Fruit fly (Drosophila melanogaster) whole organism, pupa: ENCODE data around the gene side-III.

Experiments used
- CG10348 ChIP-seq: fragments of 200-800 bp; sonication (Bioruptor generic); IDR thresholded peaks from 2 replicates; pipeline ENCODE4 v1.3.6; 2022; ENCODE audit warnings: missing biosample characterization, missing genetic modification characterization
- CG13204 ChIP-seq: fragments of 200-800 bp; sonication (Bioruptor generic); optimal IDR thresholded peaks from 2 replicates; lab custom pipeline; 2018; ENCODE audit warnings: missing biosample characterization, mild to moderate bottlenecking, missing genetic modification characterization, moderate library complexity
- CG8301 ChIP-seq: fragments of 200-800 bp; sonication (Bioruptor generic); optimal IDR thresholded peaks from 2 replicates; lab custom pipeline; 2018; ENCODE audit warnings: missing biosample characterization, mild to moderate bottlenecking, missing genetic modification characterization
- CG9948 ChIP-seq: fragments of 200-800 bp; sonication (Bioruptor generic); optimal IDR thresholded peaks from 2 replicates; lab custom pipeline; 2018; ENCODE audit warnings: missing biosample characterization, mild to moderate bottlenecking, missing genetic modification characterization, moderate library complexity
- D1 ChIP-seq: fragments of 200-800 bp; sonication (Bioruptor generic); optimal IDR thresholded peaks from 2 replicates; lab custom pipeline; 2018; ENCODE audit warnings: missing biosample characterization, mild to moderate bottlenecking, missing genetic modification characterization, moderate library complexity
- EcR ChIP-seq: fragments of 200-800 bp; sonication (Bioruptor generic); optimal IDR thresholded peaks from 3 replicates; lab custom pipeline; 2019; ENCODE audit warnings: missing biosample characterization, missing genetic modification characterization, mild to moderate bottlenecking, moderate library complexity, missing genetic modification reagents
- Ets98B ChIP-seq: fragments of 200-800 bp; sonication (Bioruptor generic); IDR thresholded peaks from 2 replicates; pipeline ENCODE4 v1.3.6; 2022; ENCODE audit warnings: missing biosample characterization, missing genetic modification characterization
- Pif1B ChIP-seq: fragments of 200-800 bp; sonication (Bioruptor generic); optimal IDR thresholded peaks from 3 replicates; lab custom pipeline; 2016; ENCODE audit warnings: missing biosample characterization, missing genetic modification characterization
- rn ChIP-seq: fragments of 200-800 bp; sonication (Bioruptor generic); IDR thresholded peaks from 2 replicates; pipeline ENCODE4 v1.3.6; 2022; ENCODE audit warnings: missing biosample characterization, missing genetic modification characterization

- TF ChIP-seq rn: no peak
- no peak for TF ChIP-seq D1
- TF ChIP-seq Pif1B (GFP tag; lab: Kevin White, UChicago): no peak
- TF ChIP-seq CG10348: no peak
- no peak for TF ChIP-seq CG13204
- TF ChIP-seq Ets98B (GFP tag; lab: Robert Waterston, UW): no peak
- TF ChIP-seq EcR (GFP tag; lab: Kevin White, UChicago): no peak
- no peak for TF ChIP-seq CG9948 (tag; lab: Kevin White, UChicago)
- TF ChIP-seq CG8301 (tag; lab: Kevin White, UChicago): no peak
These were observed 82.0 kb downstream of the side-III start for dm6 chr3R:5877367-5877766.
